Worm (Caenorhabditis elegans): ENCODE results near the gene bgnt-1.4.

Gene bgnt-1.4

DNA sequence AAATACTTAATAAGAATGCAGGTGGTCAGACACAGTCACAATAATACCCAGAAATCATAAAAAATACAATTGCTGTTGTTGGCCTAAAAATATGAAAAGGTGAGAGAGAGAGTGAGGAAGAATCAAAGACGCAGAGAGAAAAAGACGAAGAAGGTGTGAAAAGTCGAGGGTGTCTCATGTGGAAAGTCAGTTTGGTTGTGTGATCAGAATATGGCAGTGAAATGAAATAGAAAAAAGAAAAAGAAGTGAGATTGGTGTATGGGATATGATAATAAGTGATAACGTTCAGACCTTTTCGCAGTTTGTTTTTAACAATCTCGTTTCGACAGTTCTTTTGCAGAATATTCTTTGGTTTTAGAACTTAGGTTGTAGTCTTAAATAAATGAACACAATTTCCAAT lies 46.1 kb downstream of the bgnt-1.4 start (continued):
- TF ChIP-seq xbp-1 (tag; optimal IDR thresholded peaks at IDR 0.05) (no peak), zag-1 (tag; optimal IDR thresholded peaks at IDR 0.05) (no peak), snu-23 (GFP tag; optimal IDR thresholded peaks at IDR 0.05) (peak; percentile 42)

DNA sequence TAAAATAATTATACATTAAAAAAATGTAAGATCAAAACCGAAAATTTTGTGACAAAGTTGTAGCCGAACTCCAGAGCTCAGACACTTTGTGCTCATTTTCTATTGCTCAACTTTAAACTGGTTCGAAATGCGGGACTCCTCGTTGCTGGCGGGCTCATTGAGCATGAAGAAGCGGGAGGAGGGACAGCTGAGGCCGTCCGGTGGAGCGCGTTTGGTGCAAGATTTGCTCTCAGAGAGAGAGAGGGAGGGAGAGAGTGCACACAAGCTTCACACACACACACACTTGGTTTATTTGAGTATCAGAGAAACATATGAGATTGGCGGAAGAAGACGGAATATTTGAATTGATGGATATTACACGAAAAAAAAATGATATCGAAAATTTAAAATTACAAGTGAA lies 49.9 kb downstream of the bgnt-1.4 start:
- no peak for TF ChIP-seq zag-1 (tag; optimal IDR thresholded peaks at IDR 0.05)
- TF ChIP-seq sox-4 (tag; optimal IDR thresholded peaks at IDR 0.05): no peak
- no peak for TF ChIP-seq lin-39 (tag; optimal IDR thresholded peaks at IDR 0.05)
- no peak; the same call in 1 of the 2 replicates for TF ChIP-seq nhr-19 (GFP tag; conservative IDR thresholded peaks at IDR 0.05)
- peak; percentile 55 for TF ChIP-seq snu-23 (GFP tag; optimal IDR thresholded peaks at IDR 0.05)
- no peak for TF ChIP-seq hpl-2 (GFP tag; optimal IDR thresholded peaks at IDR 0.05)
- peak in 1 of 3 experiments; percentile 51 for TF ChIP-seq dpl-1 (GFP tag; optimal IDR thresholded peaks at IDR 0.05)
- no peak for TF ChIP-seq fkh-4 (tag; optimal IDR thresholded peaks at IDR 0.05; ENCODE audit: borderline replicate concordance)
- TF ChIP-seq ztf-11 (tag; optimal IDR thresholded peaks at IDR 0.05): no peak
- peak; percentile 14 for TF ChIP-seq mep-1 (tag; optimal IDR thresholded peaks at IDR 0.05)
- peak in 2 of 3 experiments; percentile 13 to 65 for TF ChIP-seq ceh-82 (tag; optimal IDR thresholded peaks at IDR 0.05)
- no peak for TF ChIP-seq tlp-1 (tag; optimal IDR thresholded peaks at IDR 0.05)
- TF ChIP-seq lin-13 (GFP tag; optimal IDR thresholded peaks at IDR 0.05): no peak
- TF ChIP-seq efl-3 (GFP tag; optimal IDR thresholded peaks at IDR 0.05): no peak
- TF ChIP-seq nhr-28 (tag; optimal IDR thresholded peaks at IDR 0.05): no peak
- no peak for TF ChIP-seq nhr-90 (tag; optimal IDR thresholded peaks at IDR 0.05; ENCODE audit: poor library complexity)
- TF ChIP-seq aha-1 (tag; optimal IDR thresholded peaks at IDR 0.05): no peak
- no peak for TF ChIP-seq nhr-237 (tag; optimal IDR thresholded peaks at IDR 0.05)
- TF ChIP-seq ceh-90 (tag; optimal IDR thresholded peaks at IDR 0.05): no peak
- TF ChIP-seq lir-3 (tag; optimal IDR thresholded peaks at IDR 0.05; ENCODE audit: poor library complexity): no peak
- no peak for TF ChIP-seq ces-1 (GFP tag; optimal IDR thresholded peaks at IDR 0.05)
- TF ChIP-seq ets-5 (GFP tag; IDR thresholded peaks at IDR 0.05): no peak
- no peak for TF ChIP-seq pax-3 (tag; optimal IDR thresholded peaks at IDR 0.05)
- TF ChIP-seq nhr-85 (tag): no peak
- no peak for TF ChIP-seq isw-1 (GFP tag; IDR thresholded peaks at IDR 0.05)
- no peak for TF ChIP-seq tbx-2 (tag; optimal IDR thresholded peaks at IDR 0.05)
- no peak for TF ChIP-seq C04F5.9 (tag; optimal IDR thresholded peaks at IDR 0.05)
- peak; percentile 41 to 51 for TF ChIP-seq efl-1 (optimal IDR thresholded peaks at IDR 0.05)
- peak; percentile 42 to 80 for TF ChIP-seq efl-1 (GFP tag; optimal IDR thresholded peaks at IDR 0.05 in 1 of 2)
- peak; percentile 42 for TF ChIP-seq swsn-7 (tag; optimal IDR thresholded peaks at IDR 0.05)
- no peak for TF ChIP-seq nhr-84 (tag; optimal IDR thresholded peaks at IDR 0.05)
- no peak for TF ChIP-seq egl-27 (tag; optimal IDR thresholded peaks at IDR 0.05)
- peak; percentile 44 for TF ChIP-seq dsc-1 (tag; optimal IDR thresholded peaks at IDR 0.05)
- TF ChIP-seq hlh-17 (GFP tag; optimal IDR thresholded peaks at IDR 0.05; ENCODE audit: borderline replicate concordance): no peak
- no peak for TF ChIP-seq unc-98 (GFP tag; IDR thresholded peaks at IDR 0.05)
- no peak for TF ChIP-seq ama-1 (optimal IDR thresholded peaks at IDR 0.05)
- TF ChIP-seq fkh-8 (tag; optimal IDR thresholded peaks at IDR 0.05): peak; percentile 69
- no peak for TF ChIP-seq alr-1 (tag; optimal IDR thresholded peaks at IDR 0.05; ENCODE audit: borderline replicate concordance)
- no peak for TF ChIP-seq nhr-77 (tag; optimal IDR thresholded peaks at IDR 0.05)
- TF ChIP-seq fos-1 (tag; optimal IDR thresholded peaks at IDR 0.05): no peak
- TF ChIP-seq blmp-1 (tag; optimal IDR thresholded peaks at IDR 0.05): no peak
- TF ChIP-seq aly-2 (tag; optimal IDR thresholded peaks at IDR 0.05): peak; percentile 14
- TF ChIP-seq mef-2 (tag; optimal IDR thresholded peaks at IDR 0.05): no peak
- peak; percentile 19 for TF ChIP-seq unc-86 (tag; optimal IDR thresholded peaks at IDR 0.05)
- no peak for TF ChIP-seq C34B4.2 (tag; optimal IDR thresholded peaks at IDR 0.05)
- TF ChIP-seq lin-14 (GFP tag; optimal IDR thresholded peaks at IDR 0.05): peak; percentile 85
- TF ChIP-seq jun-1 (tag; optimal IDR thresholded peaks at IDR 0.05): no peak
- TF ChIP-seq xbp-1 (tag; optimal IDR thresholded peaks at IDR 0.05): peak; percentile 1
- peak; percentile 21 for TF ChIP-seq nhr-47 (tag; optimal IDR thresholded peaks at IDR 0.05)
- TF ChIP-seq ceh-8 (GFP tag; optimal IDR thresholded peaks at IDR 0.05): no peak
- no peak for TF ChIP-seq unc-30 (tag; optimal IDR thresholded peaks at IDR 0.05)
- TF ChIP-seq egl-13 (tag; optimal IDR thresholded peaks at IDR 0.05): peak; percentile 32

Data from whole organism, L1 larva.